Fruit fly (Drosophila melanogaster): Measurements from ENCODE around the gene CG7394.
A peak's percentile ranks its signal among the peaks of the same experiment; 100 is the strongest.

Gene CG7394

DNA sequence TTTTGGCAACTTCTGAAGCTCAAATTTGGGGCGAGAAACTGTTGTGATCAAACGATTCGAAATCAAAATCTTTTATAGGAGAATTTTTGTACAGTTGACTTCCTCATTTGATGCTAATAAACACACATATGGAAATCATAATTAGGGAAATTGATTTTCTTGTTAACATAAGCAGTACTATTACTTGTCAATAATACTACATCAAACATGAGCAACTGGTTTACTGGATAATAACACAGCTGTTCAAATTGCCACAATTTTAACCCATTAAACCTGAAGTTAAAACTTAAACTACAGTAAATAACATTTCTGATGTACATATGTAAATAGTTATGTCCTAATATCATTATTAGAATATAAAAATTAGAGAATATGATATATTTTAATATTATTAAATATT is 18.1 kb downstream of the CG7394 start, which contains the start of gene CG43390 (continued):
- TF ChIP-seq CG15011 (GFP tag; optimal IDR thresholded peaks at IDR 0.05) (peak; percentile 65), al (GFP tag; IDR thresholded peaks at IDR 0.05) (no peak), schlank (tag; optimal IDR thresholded peaks at IDR 0.05) (peak; percentile 63), CG2129 (GFP tag; IDR thresholded peaks at IDR 0.05; ENCODE audit: partially characterized antibody) (no peak), CG1832 (GFP tag; optimal IDR thresholded peaks at IDR 0.05) (no peak), nom (GFP tag; optimal IDR thresholded peaks at IDR 0.05) (no peak), CG6175 (GFP tag; IDR thresholded peaks at IDR 0.05) (no peak), CG10543 (GFP tag; optimal IDR thresholded peaks at IDR 0.05) (no peak), CG9727 (GFP tag; optimal IDR thresholded peaks at IDR 0.05) (no peak), vnd (GFP tag; IDR thresholded peaks at IDR 0.05; ENCODE audit: partially characterized antibody) (no peak), vfl (GFP tag; optimal IDR thresholded peaks at IDR 0.05) (no peak), CG1024 (GFP tag; IDR thresholded peaks at IDR 0.05) (no peak), Usf (GFP tag; optimal IDR thresholded peaks at IDR 0.05) (no peak), sqz (GFP tag; optimal IDR thresholded peaks at IDR 0.05) (no peak), z (GFP tag; IDR thresholded peaks at IDR 0.05) (no peak), sim (GFP tag; IDR thresholded peaks at IDR 0.05) (no peak), CG2678 (tag; optimal IDR thresholded peaks at IDR 0.05) (peak; percentile 83), stwl (tag; optimal IDR thresholded peaks at IDR 0.05) (no peak), CG17568 (GFP tag; optimal IDR thresholded peaks at IDR 0.05) (peak; percentile 62), CG9437 (GFP tag; optimal IDR thresholded peaks at IDR 0.05) (no peak), CG8359 (GFP tag; optimal IDR thresholded peaks at IDR 0.05; ENCODE audit: borderline replicate concordance) (no peak), lov (optimal IDR thresholded peaks at IDR 0.05) (no peak), lov (GFP tag; IDR thresholded peaks at IDR 0.05) (no peak), CG14667 (GFP tag; IDR thresholded peaks at IDR 0.05) (no peak), Atf3 (GFP tag; optimal IDR thresholded peaks at IDR 0.05) (no peak), CG18599 (GFP tag; optimal IDR thresholded peaks at IDR 0.05) (peak; percentile 76), chn (GFP tag; optimal IDR thresholded peaks at IDR 0.05) (no peak), zfh1 (GFP tag; IDR thresholded peaks at IDR 0.05) (no peak), CG8089 (GFP tag; optimal IDR thresholded peaks at IDR 0.05) (no peak), crol (GFP tag; IDR thresholded peaks at IDR 0.05) (no peak), CG7745 (tag; optimal IDR thresholded peaks at IDR 0.05) (no peak), Sin3A (optimal IDR thresholded peaks at IDR 0.05) (no peak), CG3838 (GFP tag; optimal IDR thresholded peaks at IDR 0.05) (no peak), lab (GFP tag; optimal IDR thresholded peaks at IDR 0.05) (peak; percentile 88), CG3995 (GFP tag; optimal IDR thresholded peaks at IDR 0.05) (no peak), CG17612 (GFP tag; IDR thresholded peaks at IDR 0.05) (no peak), Ada2b (GFP tag; IDR thresholded peaks at IDR 0.05) (no peak), Doc2 (GFP tag; IDR thresholded peaks at IDR 0.05) (no peak), emc (GFP tag; optimal IDR thresholded peaks at IDR 0.05) (no peak)

- TF ChIP-seq ems (GFP tag; optimal IDR thresholded peaks at IDR 0.05) = no peak
- TF ChIP-seq Trl (optimal IDR thresholded peaks at IDR 0.05) = no peak
- no peak for TF ChIP-seq Trl (GFP tag; optimal IDR thresholded peaks at IDR 0.05)
- TF ChIP-seq kay (GFP tag; optimal IDR thresholded peaks at IDR 0.05) = no peak
- TF ChIP-seq CG9215 (GFP tag; IDR thresholded peaks at IDR 0.05) = no peak
- TF ChIP-seq HmgD (GFP tag; optimal IDR thresholded peaks at IDR 0.05) = no peak
- no peak for TF ChIP-seq Rx (GFP tag; IDR thresholded peaks at IDR 0.05)
- no peak for TF ChIP-seq tap (tag; optimal IDR thresholded peaks at IDR 0.05)
- TF ChIP-seq B-H1 (GFP tag; IDR thresholded peaks at IDR 0.05) = no peak
- TF ChIP-seq Sox100B (GFP tag; optimal IDR thresholded peaks at IDR 0.05) = no peak
- TF ChIP-seq Xrp1 (GFP tag; IDR thresholded peaks at IDR 0.05) = no peak
- TF ChIP-seq CG6272 (GFP tag; IDR thresholded peaks at IDR 0.05) = no peak
- no peak for TF ChIP-seq eve (GFP tag; optimal IDR thresholded peaks at IDR 0.05)
These were observed 19.1 kb downstream of the CG7394 start, which contains the start of gene CG43391 for dm6 chr3L:11580919-11581318. Gene CG43391 (minus strand): TSS chr3L:11581019.

Measured in whole organism, embryonic.